Worm (Caenorhabditis elegans): ENCODE data around the gene mtr-4.

ce11 chrIV:9803544-9803943 lies 21.9 kb upstream of the mtr-4 start:
- TF ChIP-seq fos-1 (tag; optimal IDR thresholded peaks at IDR 0.05) (peak; percentile 85), lin-11 (tag; optimal IDR thresholded peaks at IDR 0.05) (no peak)

All from whole organism, L2 larva.